Worm (Caenorhabditis elegans): Measurements from ENCODE around the gene sri-66.

- TF ChIP-seq flt-1 (GFP tag; IDR thresholded peaks at IDR 0.05) (no peak), tab-1 (GFP tag; IDR thresholded peaks at IDR 0.05) (no peak), klf-2 (GFP tag; conservative IDR thresholded peaks at IDR 0.05) (no peak), ztf-23 (GFP tag; IDR thresholded peaks at IDR 0.05) (no peak)
Observed at ce11 chrV:17098669-17099068, 38.6 kb downstream of the sri-66 start, which contains the start of the genes ZK218.3 and ZK218.4.

All from whole organism, midembryonic.